Worm (Caenorhabditis elegans): Measurements from ENCODE around the gene F46E10.3.

F46E10.3 gene

ce11 chrV:6558103-6558502, 40.0 kb downstream of the F46E10.3 start, which contains the start of gene spp-20:
Gene spp-20 (minus strand): TSS chrV:6558203.
- TF ChIP-seq W03F9.2 (tag; optimal IDR thresholded peaks at IDR 0.05) = no peak
- no peak for TF ChIP-seq him-1 (tag; optimal IDR thresholded peaks at IDR 0.05)
- TF ChIP-seq dao-5 (tag; optimal IDR thresholded peaks at IDR 0.05) = no peak

- TF ChIP-seq W03F9.2 (tag; optimal IDR thresholded peaks at IDR 0.05) = no peak
- TF ChIP-seq him-1 (tag; optimal IDR thresholded peaks at IDR 0.05) = no peak
- no peak for TF ChIP-seq dao-5 (tag; optimal IDR thresholded peaks at IDR 0.05)
These were observed 41.0 kb downstream of the F46E10.3 start, which contains the start of gene spp-26 for ce11 chrV:6559105-6559504. Gene spp-26 (minus strand): TSS chrV:6559205.

- TF ChIP-seq W03F9.2 (tag; optimal IDR thresholded peaks at IDR 0.05) (no peak), him-1 (tag; optimal IDR thresholded peaks at IDR 0.05) (no peak), dao-5 (tag; optimal IDR thresholded peaks at IDR 0.05) (peak; percentile 21)
These were observed 41.5 kb downstream of the F46E10.3 start for ce11 chrV:6559585-6559984.

DNA sequence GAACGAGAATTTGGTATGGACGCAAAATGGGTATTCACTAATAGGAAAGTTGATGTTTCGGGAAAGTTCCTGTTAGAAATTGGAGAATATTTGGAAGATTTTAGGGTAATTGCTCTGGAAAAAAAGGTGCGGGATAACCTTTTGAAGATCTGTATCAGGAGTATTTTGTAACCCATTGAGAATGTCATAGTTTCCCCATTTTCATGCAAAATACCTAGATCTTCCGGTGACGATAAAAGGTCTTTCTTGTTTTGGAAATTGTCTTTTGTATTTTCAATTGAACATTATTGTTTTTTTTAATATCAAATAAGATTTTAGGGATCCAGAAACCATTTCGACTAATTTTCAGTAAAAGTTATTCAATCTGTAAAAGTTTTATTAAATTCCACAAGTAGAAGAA, 43.5 kb downstream of the F46E10.3 start, which contains the start of gene spp-19:
Gene spp-19, minus strand, starts transcription at position 101 of the 400 bp plus-strand sequence.
- TF ChIP-seq W03F9.2 (tag; optimal IDR thresholded peaks at IDR 0.05) (no peak), him-1 (tag; optimal IDR thresholded peaks at IDR 0.05) (no peak), dao-5 (tag; optimal IDR thresholded peaks at IDR 0.05) (no peak)

DNA sequence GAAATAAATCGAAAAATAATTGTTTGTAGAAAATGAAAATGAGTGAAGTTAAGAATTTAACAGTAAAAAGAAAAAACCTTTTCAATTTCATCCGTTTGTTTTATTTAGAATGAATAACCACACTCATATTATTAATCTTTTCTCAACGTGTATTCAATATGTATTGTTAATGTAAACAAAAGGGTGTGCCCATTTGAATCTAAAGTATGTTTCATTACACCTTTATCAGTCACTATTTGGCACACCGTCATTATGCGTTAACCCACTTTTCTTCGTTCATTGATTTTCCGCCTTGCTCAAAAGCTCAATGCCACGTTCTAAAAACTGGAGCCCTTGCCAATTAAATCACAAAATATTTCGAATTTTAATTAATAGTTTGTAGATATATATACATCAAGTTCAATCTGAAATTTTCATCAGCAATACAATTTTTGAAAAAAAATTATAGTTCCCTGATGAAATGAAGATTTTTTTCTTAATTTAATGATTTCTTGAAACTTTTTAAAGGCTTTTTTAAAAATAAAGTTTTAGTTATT, 47.8 kb downstream of the F46E10.3 start, which contains the start of gene K04A8.1:
Gene K04A8.1, plus strand, starts transcription at position 486 of the 536 bp plus-strand sequence.
- no peak for TF ChIP-seq dao-5 (tag; optimal IDR thresholded peaks at IDR 0.05)
- TF ChIP-seq him-1 (tag; optimal IDR thresholded peaks at IDR 0.05) = no peak
- TF ChIP-seq W03F9.2 (tag; optimal IDR thresholded peaks at IDR 0.05) = no peak

All from whole organism, L4/young adult.